Fruit fly (Drosophila melanogaster) whole organism, prepupa: ENCODE data around the gene Iris.

Source experiments
- CG10631 ChIP-seq: fragments of 200-800 bp; sonication (Bioruptor generic); optimal IDR thresholded peaks from 2 replicates; lab custom pipeline; 2016; ENCODE audit warnings: missing biosample characterization, missing genetic modification characterization
- CG10669 ChIP-seq: fragments of 200-800 bp; sonication (Bioruptor generic); optimal IDR thresholded peaks from 3 replicates; lab custom pipeline; 2018; ENCODE audit warnings: missing biosample characterization, mild to moderate bottlenecking, missing genetic modification characterization, moderate library complexity
- CG11294 ChIP-seq: fragments of 200-800 bp; sonication (Bioruptor generic); IDR thresholded peaks from 2 replicates; pipeline ENCODE4 v1.3.6; 2022; ENCODE audit warnings: missing biosample characterization, missing genetic modification characterization
- CG11762 ChIP-seq: fragments of 200-800 bp; sonication (Bioruptor generic); optimal IDR thresholded peaks from 3 replicates; lab custom pipeline; 2016; ENCODE audit warnings: missing biosample characterization, missing genetic modification characterization; ENCODE audit not compliant: insufficient read depth
- CG1621 ChIP-seq: fragments of 200-800 bp; sonication (Bioruptor generic); optimal IDR thresholded peaks from 3 replicates; lab custom pipeline; 2018; ENCODE audit warnings: missing biosample characterization, mild to moderate bottlenecking, missing genetic modification characterization
- CG31627 ChIP-seq: fragments of 200-800 bp; sonication (Bioruptor generic); optimal IDR thresholded peaks from 3 replicates; lab custom pipeline; 2016; ENCODE audit warnings: missing biosample characterization, missing genetic modification characterization
- CG32006 ChIP-seq: fragments of 200-800 bp; sonication (Bioruptor generic); optimal IDR thresholded peaks from 3 replicates; lab custom pipeline; 2017; ENCODE audit warnings: missing biosample characterization, mild to moderate bottlenecking, missing genetic modification characterization
- CG34406 ChIP-seq: fragments of 200-800 bp; sonication (Bioruptor generic); optimal IDR thresholded peaks from 3 replicates; lab custom pipeline; 2016; ENCODE audit warnings: missing biosample characterization, missing genetic modification characterization
- CG3919 ChIP-seq: fragments of 200-800 bp; sonication (Bioruptor generic); optimal IDR thresholded peaks from 3 replicates; lab custom pipeline; 2016; ENCODE audit warnings: missing biosample characterization, missing genetic modification characterization
- CG4318 ChIP-seq: fragments of 200-800 bp; sonication (Bioruptor generic); optimal IDR thresholded peaks from 3 replicates; lab custom pipeline; 2017; ENCODE audit warnings: missing biosample characterization, mild to moderate bottlenecking, missing genetic modification characterization
- CG6163 ChIP-seq: fragments of 200-800 bp; sonication (Bioruptor generic); IDR thresholded peaks from 3 replicates; pipeline ENCODE4 v1.3.6; 2022; ENCODE audit warnings: missing biosample characterization, missing genetic modification characterization
- CG6276 ChIP-seq: fragments of 200-800 bp; sonication (Bioruptor generic); optimal IDR thresholded peaks from 2 replicates; lab custom pipeline; 2017; ENCODE audit warnings: missing biosample characterization, mild to moderate bottlenecking, missing genetic modification characterization
- CG6854 ChIP-seq: fragments of 200-800 bp; sonication (Bioruptor generic); optimal IDR thresholded peaks from 2 replicates; lab custom pipeline; 2017; ENCODE audit warnings: missing biosample characterization, mild to moderate bottlenecking, missing genetic modification characterization
- CG7368 ChIP-seq: fragments of 200-800 bp; sonication (Bioruptor generic); optimal IDR thresholded peaks from 3 replicates; lab custom pipeline; 2016; ENCODE audit warnings: missing biosample characterization, missing genetic modification characterization
- CG8119 ChIP-seq: fragments of 200-800 bp; sonication (Bioruptor generic); IDR thresholded peaks from 3 replicates; pipeline ENCODE4 v1.3.6; 2022; ENCODE audit warnings: missing biosample characterization, missing genetic modification characterization
- CG9139 ChIP-seq: fragments of 200-800 bp; sonication (Bioruptor generic); optimal IDR thresholded peaks from 3 replicates; lab custom pipeline; 2017; ENCODE audit warnings: missing biosample characterization, mild to moderate bottlenecking, missing genetic modification characterization
- Eip75B ChIP-seq: fragments of 200-800 bp; sonication (Bioruptor generic); optimal IDR thresholded peaks from 3 replicates; lab custom pipeline; 2016; ENCODE audit warnings: missing biosample characterization, missing genetic modification characterization
- Eip78C ChIP-seq: fragments of 200-800 bp; sonication (Bioruptor generic); peaks from one replicate; lab custom pipeline; 2016; ENCODE audit warnings: missing biosample characterization, missing genetic modification characterization
- Eip93F ChIP-seq: fragments of 200-800 bp; sonication (Bioruptor generic); optimal IDR thresholded peaks from 2 replicates; lab custom pipeline; 2016; ENCODE audit warnings: missing biosample characterization, mild to moderate bottlenecking, missing genetic modification characterization
- Ets21C ChIP-seq: fragments of 200-800 bp; sonication (Bioruptor generic); optimal IDR thresholded peaks from 3 replicates; lab custom pipeline; 2016; ENCODE audit warnings: missing biosample characterization, missing genetic modification characterization
- Hr38 ChIP-seq: sonication (Bioruptor generic); optimal IDR thresholded peaks from 2 replicates; lab custom pipeline; 2016; ENCODE audit warnings: missing biosample characterization, missing genetic modification characterization
- Hr39 ChIP-seq: fragments of 200-800 bp; sonication (Bioruptor generic); optimal IDR thresholded peaks from 2 replicates; lab custom pipeline; 2016; ENCODE audit warnings: missing biosample characterization, missing genetic modification characterization
- Smox ChIP-seq: fragments of 200-800 bp; sonication (Bioruptor generic); optimal IDR thresholded peaks from 3 replicates; lab custom pipeline; 2016; ENCODE audit warnings: missing biosample characterization, missing genetic modification characterization
- Sox102F ChIP-seq: fragments of 200-800 bp; sonication (Bioruptor generic); optimal IDR thresholded peaks from 2 replicates; lab custom pipeline; 2016; ENCODE audit warnings: missing biosample characterization, mild to moderate bottlenecking, missing genetic modification characterization
- Sox14 ChIP-seq: fragments of 200-800 bp; sonication (Bioruptor generic); optimal IDR thresholded peaks from 3 replicates; lab custom pipeline; 2016; ENCODE audit warnings: missing biosample characterization, missing genetic modification characterization
- acj6 ChIP-seq: fragments of 200-800 bp; sonication (Bioruptor generic); optimal IDR thresholded peaks from 3 replicates; lab custom pipeline; 2016; ENCODE audit warnings: missing biosample characterization, missing genetic modification characterization
- dac ChIP-seq: fragments of 200-800 bp; sonication (Bioruptor generic); optimal IDR thresholded peaks from 2 replicates; lab custom pipeline; 2017; ENCODE audit warnings: missing biosample characterization, mild to moderate bottlenecking, missing genetic modification characterization
- dsx ChIP-seq: fragments of 200-800 bp; optimal IDR thresholded peaks from 3 replicates; lab custom pipeline; 2019; ENCODE audit warnings: missing biosample characterization, mild to moderate bottlenecking, missing genetic modification characterization, moderate library complexity; ENCODE audit not compliant: poor library complexity, severe bottlenecking
- eg ChIP-seq: fragments of 200-800 bp; sonication (Bioruptor generic); IDR thresholded peaks from 3 replicates; pipeline ENCODE4 v1.3.6; 2022; ENCODE audit warnings: missing biosample characterization, missing genetic modification characterization
- esn ChIP-seq: fragments of 200-800 bp; sonication (Bioruptor generic); optimal IDR thresholded peaks from 2 replicates; lab custom pipeline; 2016; ENCODE audit warnings: missing biosample characterization, mild to moderate bottlenecking, missing genetic modification characterization, moderate library complexity
- fd85E ChIP-seq: fragments of 200-800 bp; sonication (Bioruptor generic); optimal IDR thresholded peaks from 3 replicates; lab custom pipeline; 2016; ENCODE audit warnings: missing biosample characterization, missing genetic modification characterization
- fkh ChIP-seq: fragments of 200-800 bp; sonication (Bioruptor generic); optimal IDR thresholded peaks from 3 replicates; lab custom pipeline; 2017; ENCODE audit warnings: missing biosample characterization, mild to moderate bottlenecking, missing genetic modification characterization, moderate library complexity
- lz ChIP-seq: fragments of 200-800 bp; sonication (Bioruptor generic); optimal IDR thresholded peaks from 3 replicates; lab custom pipeline; 2016; ENCODE audit warnings: missing biosample characterization, missing genetic modification characterization
- net ChIP-seq: fragments of 200-800 bp; sonication (Bioruptor generic); optimal IDR thresholded peaks from 3 replicates; lab custom pipeline; 2016; ENCODE audit warnings: missing biosample characterization, missing genetic modification characterization
- salr ChIP-seq, 2 experiments: fragments of 200-800 bp; sonication (Bioruptor generic); optimal IDR thresholded peaks; 3 replicates each; lab custom pipeline; 2016 to 2018; ENCODE audit warnings: missing biosample characterization in 2 of 2, missing genetic modification characterization in 2 of 2, mild to moderate bottlenecking in 1 of 2
- spab ChIP-seq: fragments of 200-800 bp; sonication (Bioruptor generic); optimal IDR thresholded peaks from 2 replicates; lab custom pipeline; 2017; ENCODE audit warnings: missing biosample characterization, mild to moderate bottlenecking, missing genetic modification characterization, missing genetic modification reagents
- ss ChIP-seq, 2 experiments: fragments of 200-800 bp; sonication (Bioruptor generic); optimal IDR thresholded peaks; 2 replicates in 1 of 2; 3 replicates in 1 of 2; lab custom pipeline; 2017 to 2018; ENCODE audit warnings: mild to moderate bottlenecking in 2 of 2, missing biosample characterization in 2 of 2, missing genetic modification characterization in 2 of 2, moderate library complexity in 1 of 2
- topi ChIP-seq: fragments of 200-800 bp; sonication (Bioruptor generic); optimal IDR thresholded peaks from 3 replicates; lab custom pipeline; 2016; ENCODE audit warnings: missing biosample characterization, missing genetic modification characterization
- vri ChIP-seq: fragments of 200-800 bp; sonication (Bioruptor generic); optimal IDR thresholded peaks from 3 replicates; lab custom pipeline; 2016; ENCODE audit warnings: missing biosample characterization, mild to moderate bottlenecking, missing genetic modification characterization

Gene Iris

dm6 chr2L:1157679-1158518 lies 24.0 kb upstream of the Iris start, which contains the start of gene capt (continued):
- TF ChIP-seq topi (GFP tag; lab: Kevin White, UChicago), result peak; percentile 27
- TF ChIP-seq CG6276 (GFP tag; lab: Kevin White, UChicago), result no peak
- TF ChIP-seq CG6163 (GFP tag; lab: Robert Waterston, UW), result peak; percentile 37; the same call in 1 of the 3 replicates
- no peak for TF ChIP-seq salr (GFP tag; optimal IDR thresholded peaks at IDR 0.05; lab: Kevin White, UChicago)
- TF ChIP-seq CG4318 (GFP tag; lab: Kevin White, UChicago), result no peak
- peak; percentile 66 for TF ChIP-seq Hr39 (GFP tag; lab: Kevin White, UChicago)
- TF ChIP-seq ss (GFP tag; optimal IDR thresholded peaks at IDR 0.05; lab: Kevin White, UChicago), result peak; percentile 33 to 50
- TF ChIP-seq spab (GFP tag; lab: Kevin White, UChicago), result no peak
- TF ChIP-seq dsx, result no peak

- peak; percentile 7 for TF ChIP-seq CG3919 (GFP tag; lab: Kevin White, UChicago)
- no peak for TF ChIP-seq Hr38 (GFP tag; lab: Kevin White, UChicago)
- no peak for TF ChIP-seq fd85E (GFP tag; lab: Kevin White, UChicago)
- no peak for TF ChIP-seq CG11294
- peak; percentile 40 for TF ChIP-seq vri (GFP tag; lab: Kevin White, UChicago)
- TF ChIP-seq Smox (GFP tag; lab: Kevin White, UChicago), result no peak
- TF ChIP-seq Eip75B, result no peak
These were observed 23.4 kb upstream of the Iris start for dm6 chr2L:1157357-1157678.

dm6 chr2L:1156592-1157249 lies 22.8 kb upstream of the Iris start:
- TF ChIP-seq dac (GFP tag; lab: Kevin White, UChicago) (peak; percentile 59), CG8119 (GFP tag; lab: Robert Waterston, UW) (peak; percentile 77), eg (GFP tag; lab: Robert Waterston, UW) (no peak), salr (GFP tag; optimal IDR thresholded peaks at IDR 0.05; lab: Kevin White, UChicago) (peak in 1 of 2 experiments; percentile 24), CG32006 (GFP tag; lab: Kevin White, UChicago) (peak; percentile 77), lz (GFP tag; lab: Kevin White, UChicago) (no peak), Eip78C (GFP tag; lab: Kevin White, UChicago) (peak; percentile 60)

DNA sequence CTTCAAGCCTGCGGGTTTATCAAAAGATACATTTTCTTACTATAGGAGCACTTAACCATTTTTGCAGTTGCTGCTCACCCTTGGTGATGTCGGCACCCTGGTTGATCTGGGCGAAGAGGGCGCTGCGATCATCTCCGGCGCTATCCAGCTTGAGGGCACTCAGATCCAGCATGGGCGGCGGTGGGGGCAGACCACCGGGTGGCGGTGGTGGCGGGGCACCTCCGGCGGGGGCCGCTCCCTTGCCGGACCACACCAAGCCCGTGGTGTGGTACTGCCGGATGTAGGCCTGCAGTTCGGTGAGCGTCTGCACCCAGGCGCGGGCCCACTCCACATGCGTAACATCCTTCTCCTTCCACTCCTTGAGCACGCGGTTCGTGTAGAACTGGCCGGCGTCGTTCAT lies 18.8 kb upstream of the Iris start:
- no peak for TF ChIP-seq CG6163 (GFP tag; lab: Robert Waterston, UW)
- no peak for TF ChIP-seq Hr38 (GFP tag; lab: Kevin White, UChicago)
- TF ChIP-seq CG6854 (GFP tag; lab: Kevin White, UChicago), result no peak
- no peak for TF ChIP-seq CG1621 (tag; lab: Kevin White, UChicago)
- TF ChIP-seq CG34406, result no peak
- no peak for TF ChIP-seq CG10631 (GFP tag; lab: Kevin White, UChicago)
- no peak for TF ChIP-seq Sox14
- no peak for TF ChIP-seq CG31627 (GFP tag; lab: Kevin White, UChicago)
- no peak for TF ChIP-seq esn
- TF ChIP-seq Eip93F (GFP tag; lab: Kevin White, UChicago), result no peak

DNA sequence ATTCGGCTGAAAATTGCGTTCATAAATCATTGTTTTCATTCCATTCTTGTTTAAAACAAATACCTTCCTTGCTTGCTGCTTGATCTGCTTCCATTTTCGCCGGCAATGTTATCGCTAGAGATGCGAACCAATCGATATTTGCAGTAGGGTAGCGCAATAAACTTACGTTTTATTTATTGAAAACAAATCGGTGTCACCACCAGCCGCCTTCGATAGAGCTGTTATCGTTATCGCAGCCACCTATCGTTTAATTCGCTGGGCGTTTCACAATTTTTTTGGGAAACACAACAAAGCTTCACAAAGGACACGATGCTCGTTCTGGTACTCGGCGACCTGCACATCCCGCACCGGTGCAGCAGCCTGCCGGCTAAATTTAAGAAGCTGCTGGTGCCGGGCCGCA lies 16.7 kb upstream of the Iris start, which contains the start of the genes Tfb4 and Vps29:
Gene Tfb4 (minus strand): TSS at position 124 of the 400 bp plus-strand sequence.
Gene Vps29 (plus strand): TSS at position 213 of the 400 bp plus-strand sequence.
- TF ChIP-seq lz (GFP tag; lab: Kevin White, UChicago), result peak; percentile 42
- TF ChIP-seq dsx, result no peak
- no peak for TF ChIP-seq spab (GFP tag; lab: Kevin White, UChicago)
- TF ChIP-seq net (GFP tag; lab: Kevin White, UChicago), result no peak
- no peak for TF ChIP-seq CG10631 (GFP tag; lab: Kevin White, UChicago)
- no peak for TF ChIP-seq Eip93F (GFP tag; lab: Kevin White, UChicago)
- no peak for TF ChIP-seq CG32006 (GFP tag; lab: Kevin White, UChicago)
- TF ChIP-seq acj6 (GFP tag; lab: Kevin White, UChicago), result no peak
- TF ChIP-seq CG6163 (GFP tag; lab: Robert Waterston, UW), result peak; percentile 78
- peak; percentile 70 for TF ChIP-seq esn
- TF ChIP-seq CG6276 (GFP tag; lab: Kevin White, UChicago), result no peak
- no peak for TF ChIP-seq CG9139 (GFP tag; lab: Kevin White, UChicago)
- no peak for TF ChIP-seq CG7368 (GFP tag; lab: Kevin White, UChicago)
- no peak for TF ChIP-seq fkh
- TF ChIP-seq CG3919 (GFP tag; lab: Kevin White, UChicago), result no peak
- no peak for TF ChIP-seq Smox (GFP tag; lab: Kevin White, UChicago)
- no peak for TF ChIP-seq CG10669 (GFP tag; lab: Kevin White, UChicago)
- TF ChIP-seq Sox14, result no peak
- no peak for TF ChIP-seq Sox102F
- no peak for TF ChIP-seq CG11294
- TF ChIP-seq fd85E (GFP tag; lab: Kevin White, UChicago), result no peak
- TF ChIP-seq Ets21C (GFP tag; lab: Kevin White, UChicago), result no peak
- no peak for TF ChIP-seq salr (GFP tag; optimal IDR thresholded peaks at IDR 0.05; lab: Kevin White, UChicago)
- no peak for TF ChIP-seq CG11762 (GFP tag; lab: Kevin White, UChicago)
